Fruit fly (Drosophila melanogaster): ENCODE measurements around the gene FoxP.
"Not testable (repeated sequence)": the region's sequence is repeated elsewhere in the genome, so short reads cannot be mapped to it uniquely, and the experiment has no call there.

DNA sequence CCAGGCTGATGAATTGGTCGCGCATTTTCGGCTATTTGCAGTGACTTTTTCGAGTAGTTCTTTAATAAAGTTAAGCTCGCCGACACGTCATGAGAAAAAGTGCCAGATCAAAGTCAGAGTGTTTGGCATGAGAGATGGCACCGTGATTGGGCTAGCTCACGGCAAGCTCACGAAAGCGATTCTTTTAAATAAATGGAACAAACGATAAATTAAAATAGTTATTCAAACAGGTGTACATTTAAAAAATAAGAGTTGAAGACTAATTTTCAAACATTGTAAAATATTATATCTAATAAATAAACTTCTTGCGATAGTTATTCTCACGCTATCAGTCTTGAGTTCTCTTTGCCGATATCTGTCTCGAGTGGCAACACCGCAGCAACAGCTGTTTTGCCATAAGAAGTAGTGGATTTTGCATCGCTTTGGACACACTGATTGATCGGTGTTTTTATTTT, 38.0 kb downstream of the FoxP start, which contains the start of the genes Unc-115b, p24-2 and CG32939:
- TF ChIP-seq ey (GFP tag; optimal IDR thresholded peaks at IDR 0.05); Hr78 (GFP tag; optimal IDR thresholded peaks at IDR 0.05); pan (optimal IDR thresholded peaks at IDR 0.05); N (GFP tag; optimal IDR thresholded peaks at IDR 0.05); Rel (GFP tag; optimal IDR thresholded peaks at IDR 0.05); Rel (tag; optimal IDR thresholded peaks at IDR 0.05); OdsH (GFP tag; optimal IDR thresholded peaks at IDR 0.05); tai (GFP tag; optimal IDR thresholded peaks at IDR 0.05); sage (GFP tag; optimal IDR thresholded peaks at IDR 0.05); Myc (optimal IDR thresholded peaks at IDR 0.05); br (GFP tag; optimal IDR thresholded peaks at IDR 0.05); HLH106 (tag; optimal IDR thresholded peaks at IDR 0.05); lola (GFP tag; optimal IDR thresholded peaks at IDR 0.05): not testable (repeated sequence)

Data from whole organism, wandering third instar larva.